Fruit fly (Drosophila melanogaster): ENCODE data around the gene S-Lap1.

DNA sequence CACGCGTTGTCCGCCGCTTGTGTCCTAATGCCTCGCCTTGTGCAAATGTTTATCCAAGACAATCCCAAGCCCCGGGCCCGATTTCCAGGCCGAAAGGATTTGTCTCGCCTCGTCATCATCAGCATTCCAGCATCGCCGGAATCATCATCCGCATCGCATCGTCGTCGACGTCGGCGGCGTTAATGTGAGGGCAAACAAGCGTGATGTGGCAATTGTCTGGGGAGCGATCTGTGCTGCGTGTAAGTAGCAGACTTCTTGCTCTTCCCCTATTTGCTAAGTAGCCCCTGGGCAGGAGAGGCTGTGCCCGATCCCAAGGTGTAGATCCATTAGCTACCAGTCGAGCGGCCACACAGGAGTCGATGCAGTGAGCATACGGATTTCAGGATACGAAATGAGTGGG is 43.8 kb downstream of the S-Lap1 start:
- no peak for TF ChIP-seq Ptx1 (GFP tag; IDR thresholded peaks at IDR 0.05)
- no peak for TF ChIP-seq ci (GFP tag; IDR thresholded peaks at IDR 0.05)
- TF ChIP-seq br (optimal IDR thresholded peaks at IDR 0.05), result no peak
- no peak for TF ChIP-seq CG8388 (GFP tag; optimal IDR thresholded peaks at IDR 0.05)
- no peak for TF ChIP-seq D (optimal IDR thresholded peaks at IDR 0.05)
- no peak for TF ChIP-seq D (GFP tag; optimal IDR thresholded peaks at IDR 0.05)
- TF ChIP-seq Mes4 (GFP tag; optimal IDR thresholded peaks at IDR 0.05), result no peak
- TF ChIP-seq Bdp1 (GFP tag; optimal IDR thresholded peaks at IDR 0.05), result no peak
- no peak for TF ChIP-seq chif (GFP tag; optimal IDR thresholded peaks at IDR 0.05)
- no peak for TF ChIP-seq pan (optimal IDR thresholded peaks at IDR 0.05)
- TF ChIP-seq pan (GFP tag; optimal IDR thresholded peaks at IDR 0.05 in 1 of 2, IDR thresholded peaks at IDR 0.05 in 1 of 2), result no peak
- TF ChIP-seq sens-2 (GFP tag; IDR thresholded peaks at IDR 0.05), result no peak
- no peak for TF ChIP-seq HHEX (GFP tag; optimal IDR thresholded peaks at IDR 0.05)

Measured in whole organism, embryonic.